Worm (Caenorhabditis elegans): ENCODE measurements around the gene gpa-9.

Gene gpa-9

DNA sequence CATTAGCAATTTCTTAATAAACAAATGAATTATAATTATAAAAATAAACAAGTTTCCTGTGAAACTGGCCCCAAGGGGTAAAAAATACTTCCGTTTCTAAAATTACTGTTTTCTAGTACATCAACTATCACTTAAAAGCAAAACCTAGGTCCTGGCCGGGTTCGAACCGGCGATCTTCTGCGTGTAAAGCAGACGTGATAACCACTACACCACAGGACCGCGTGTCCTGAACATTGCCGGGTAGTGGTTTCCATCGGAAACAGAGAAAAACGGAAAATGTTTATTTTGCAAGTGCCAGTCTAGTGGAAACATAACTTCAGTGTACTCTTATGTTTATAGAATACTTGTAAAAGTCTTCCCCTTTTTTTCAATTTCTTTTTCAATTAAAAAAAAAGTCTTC, 34.1 kb upstream of the gpa-9 start:
- no peak for TF ChIP-seq egl-27 (tag; optimal IDR thresholded peaks at IDR 0.05)
- TF ChIP-seq eor-1 (tag; optimal IDR thresholded peaks at IDR 0.05): no peak

DNA sequence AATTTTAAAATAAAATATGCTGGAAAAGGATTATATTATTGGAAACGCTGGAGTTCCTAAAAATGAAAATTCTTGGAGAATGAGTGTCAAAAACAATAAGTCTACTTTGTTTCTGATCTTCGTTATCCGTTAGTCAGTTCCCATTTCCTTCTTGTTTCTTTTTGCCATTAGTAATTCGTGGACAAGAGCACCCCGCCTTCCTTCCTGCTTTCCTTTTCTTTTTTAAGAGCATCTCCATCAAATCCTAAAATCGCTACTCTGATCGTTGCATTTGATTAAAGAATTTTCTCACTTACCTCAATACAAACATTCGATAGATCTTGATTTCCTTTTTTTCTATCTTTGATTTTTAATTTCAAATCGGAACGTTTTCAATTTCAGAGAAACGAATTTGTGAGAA, 30.7 kb upstream of the gpa-9 start, which contains the start of gene frpr-15:
Gene frpr-15, plus strand, starts transcription at position 301 of the 400 bp plus-strand sequence.
- no peak for TF ChIP-seq nhr-11 (tag; optimal IDR thresholded peaks at IDR 0.05)
- no peak for TF ChIP-seq elt-1 (tag; optimal IDR thresholded peaks at IDR 0.05)
- no peak for TF ChIP-seq nhr-76 (tag; optimal IDR thresholded peaks at IDR 0.05)

DNA sequence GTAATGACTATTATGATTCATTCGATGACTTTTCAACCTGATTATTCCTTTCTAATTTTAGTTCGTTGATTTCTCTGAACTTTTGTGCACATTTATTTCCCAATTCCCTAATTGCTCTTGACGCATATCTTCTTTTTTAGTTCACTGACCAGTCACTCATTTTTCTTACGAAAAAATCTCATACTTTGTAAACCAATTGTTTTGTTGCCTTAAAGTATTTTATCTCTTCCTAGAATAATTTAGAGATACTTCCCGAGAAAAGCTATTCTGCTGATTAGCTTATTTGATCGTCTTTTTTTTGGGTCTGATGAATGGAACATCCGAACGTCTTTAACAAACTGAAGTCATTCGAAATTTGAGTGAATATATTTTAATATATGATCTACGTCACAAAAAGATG, 30.2 kb upstream of the gpa-9 start:
- TF ChIP-seq nhr-237 (tag; optimal IDR thresholded peaks at IDR 0.05): no peak
- no peak for TF ChIP-seq zag-1 (tag; optimal IDR thresholded peaks at IDR 0.05)
- no peak for TF ChIP-seq eor-1 (tag; optimal IDR thresholded peaks at IDR 0.05)
- TF ChIP-seq nhr-25 (tag; optimal IDR thresholded peaks at IDR 0.05): no peak
- no peak for TF ChIP-seq nhr-11 (tag; optimal IDR thresholded peaks at IDR 0.05)
- TF ChIP-seq jun-1 (tag; optimal IDR thresholded peaks at IDR 0.05): no peak
- TF ChIP-seq ztf-11 (tag; optimal IDR thresholded peaks at IDR 0.05): no peak
- TF ChIP-seq ztf-4 (tag; optimal IDR thresholded peaks at IDR 0.05): no peak
- no peak for TF ChIP-seq nhr-12 (tag; optimal IDR thresholded peaks at IDR 0.05)
- TF ChIP-seq elt-2 (tag; optimal IDR thresholded peaks at IDR 0.05): no peak
- TF ChIP-seq nhr-76 (tag; optimal IDR thresholded peaks at IDR 0.05): no peak
- TF ChIP-seq hmg-11 (tag; optimal IDR thresholded peaks at IDR 0.05): no peak

DNA sequence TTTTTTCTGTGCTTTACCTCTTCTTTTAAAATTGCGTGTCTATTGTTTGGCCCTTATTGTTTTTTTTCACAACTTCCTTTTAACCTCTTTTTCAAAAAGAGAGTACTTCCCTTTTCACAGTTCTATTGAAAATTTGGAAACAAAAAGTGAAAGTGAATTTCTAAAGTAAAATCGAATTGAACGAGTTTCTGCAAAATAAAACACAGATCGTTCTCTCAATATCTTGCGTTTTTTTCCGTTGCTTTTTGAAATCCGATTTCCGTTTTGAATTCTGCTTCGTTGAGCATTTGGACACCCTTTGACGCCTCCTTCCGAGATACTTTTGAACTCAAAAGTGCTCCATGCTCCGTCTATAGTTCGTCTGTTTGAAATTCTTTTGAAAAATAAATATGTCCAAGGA, 27.2 kb upstream of the gpa-9 start:
- TF ChIP-seq fkh-10 (GFP tag; optimal IDR thresholded peaks at IDR 0.05) (peak; percentile 57), nhr-77 (tag; optimal IDR thresholded peaks at IDR 0.05) (no peak)

DNA sequence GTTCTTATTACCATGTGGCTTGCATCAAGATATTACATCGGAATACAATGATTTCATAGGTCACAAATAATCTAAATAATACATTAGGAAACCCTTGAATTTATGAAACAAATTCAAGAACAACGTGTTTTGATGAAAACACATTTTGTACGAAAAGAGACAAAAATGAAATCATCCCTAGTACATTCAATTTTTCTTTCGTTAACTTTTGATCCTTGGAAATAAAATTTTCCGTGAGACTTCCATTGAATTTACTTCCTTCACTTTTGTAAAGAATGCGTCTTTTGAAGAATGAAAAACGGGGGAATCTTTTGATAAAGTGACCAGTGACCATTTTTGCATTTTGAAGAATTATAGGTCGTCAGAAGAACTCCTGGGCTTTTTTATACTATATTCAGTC, 24.6 kb upstream of the gpa-9 start:
- TF ChIP-seq fkh-10 (GFP tag; optimal IDR thresholded peaks at IDR 0.05) (peak; percentile 81), nhr-43 (tag; optimal IDR thresholded peaks at IDR 0.05; ENCODE audit: poor library complexity, severe bottlenecking) (no peak), unc-39 (tag; optimal IDR thresholded peaks at IDR 0.05) (no peak), sea-2 (GFP tag; optimal IDR thresholded peaks at IDR 0.05) (no peak), lin-15B (tag; optimal IDR thresholded peaks at IDR 0.05) (no peak)

DNA sequence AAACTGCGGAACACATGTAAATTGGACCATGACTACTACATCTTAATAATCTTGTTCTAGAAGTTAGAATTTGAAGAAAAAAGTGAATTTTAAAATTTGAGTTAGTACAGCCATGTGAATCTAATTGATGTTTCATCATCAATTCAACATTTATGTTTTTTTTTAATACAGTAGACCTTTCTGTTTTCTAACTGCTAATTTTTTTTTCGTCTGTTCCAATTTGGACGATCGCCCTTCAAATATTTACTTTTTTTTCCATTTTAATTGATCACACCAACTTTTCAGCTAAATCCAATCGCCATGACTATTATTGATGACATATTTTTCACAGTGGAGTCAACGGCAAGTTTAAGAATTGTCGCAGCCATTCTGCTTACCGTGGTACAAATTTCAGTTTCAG, 21.5 kb upstream of the gpa-9 start, which contains the start of gene srx-116:
Gene srx-116, plus strand, starts transcription at position 301 of the 400 bp plus-strand sequence.
- TF ChIP-seq hmg-11 (tag; optimal IDR thresholded peaks at IDR 0.05) (no peak), lin-15B (tag; optimal IDR thresholded peaks at IDR 0.05) (no peak), unc-62 (GFP tag; optimal IDR thresholded peaks at IDR 0.05) (no peak), pha-4 (tag; optimal IDR thresholded peaks at IDR 0.05) (no peak), ztf-11 (tag; optimal IDR thresholded peaks at IDR 0.05) (no peak), nhr-28 (tag; optimal IDR thresholded peaks at IDR 0.05) (no peak), ceh-28 (tag; optimal IDR thresholded peaks at IDR 0.05) (no peak), lsy-12 (tag; optimal IDR thresholded peaks at IDR 0.05) (no peak), jun-1 (tag; optimal IDR thresholded peaks at IDR 0.05) (no peak), nhr-237 (tag; optimal IDR thresholded peaks at IDR 0.05) (no peak), nhr-11 (tag; optimal IDR thresholded peaks at IDR 0.05) (no peak), nhr-25 (tag; optimal IDR thresholded peaks at IDR 0.05) (no peak), ceh-82 (tag; optimal IDR thresholded peaks at IDR 0.05) (no peak), elt-2 (tag; optimal IDR thresholded peaks at IDR 0.05) (no peak)

DNA sequence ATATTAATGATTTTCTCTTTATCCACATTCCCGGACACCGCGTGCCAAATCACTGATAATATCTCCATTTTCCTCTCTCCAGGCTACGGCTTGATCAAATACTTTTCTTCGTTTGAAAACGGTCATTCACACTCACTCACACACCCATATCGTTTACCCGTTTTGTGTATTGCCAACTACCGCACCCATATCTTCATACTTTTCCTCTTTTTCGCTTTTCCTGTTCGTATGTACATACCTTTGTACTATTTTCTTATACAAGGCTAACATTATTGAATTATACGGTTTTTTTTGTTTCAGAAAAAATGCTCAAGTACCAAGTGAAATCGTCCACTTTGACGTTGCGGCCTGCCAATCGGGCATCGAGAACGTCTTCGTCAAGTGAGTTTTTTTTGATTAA, 18.8 kb upstream of the gpa-9 start, which contains the start of gene W05B10.4:
Gene W05B10.4, plus strand, starts transcription at position 301 of the 400 bp plus-strand sequence.
- TF ChIP-seq nhr-77 (tag; optimal IDR thresholded peaks at IDR 0.05) (no peak), nhr-76 (tag; optimal IDR thresholded peaks at IDR 0.05) (no peak), elt-2 (tag; optimal IDR thresholded peaks at IDR 0.05) (no peak), mml-1 (tag; optimal IDR thresholded peaks at IDR 0.05) (no peak), nhr-12 (tag; optimal IDR thresholded peaks at IDR 0.05) (no peak), tbx-2 (tag; optimal IDR thresholded peaks at IDR 0.05) (no peak), nhr-28 (tag; optimal IDR thresholded peaks at IDR 0.05) (no peak)

DNA sequence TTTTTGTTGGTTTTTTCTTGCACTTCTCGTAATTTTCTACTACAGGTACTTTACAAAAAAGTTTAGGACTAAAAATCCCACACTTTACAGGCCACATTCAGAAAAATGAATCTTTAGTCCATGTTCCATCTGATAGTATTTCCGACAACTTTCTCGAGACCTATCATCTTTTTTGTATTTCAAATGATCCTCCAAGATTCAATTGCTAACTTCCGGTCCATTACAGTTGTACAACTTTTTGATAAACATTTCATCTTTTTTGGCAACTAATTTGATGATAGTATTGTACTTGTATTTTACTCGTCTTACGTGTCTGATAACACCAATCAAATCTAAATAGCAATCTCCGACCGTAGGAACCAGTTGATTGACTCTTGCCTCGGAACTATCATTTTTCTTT, 18.3 kb upstream of the gpa-9 start:
- TF ChIP-seq unc-62 (GFP tag; optimal IDR thresholded peaks at IDR 0.05): no peak
- TF ChIP-seq mdl-1 (tag; optimal IDR thresholded peaks at IDR 0.05): no peak
- no peak for TF ChIP-seq ceh-82 (tag; optimal IDR thresholded peaks at IDR 0.05)
- TF ChIP-seq nhr-43 (tag; optimal IDR thresholded peaks at IDR 0.05; ENCODE audit: poor library complexity, severe bottlenecking): no peak
- no peak for TF ChIP-seq fos-1 (tag; optimal IDR thresholded peaks at IDR 0.05)
- TF ChIP-seq elt-1 (tag; optimal IDR thresholded peaks at IDR 0.05): no peak
- TF ChIP-seq nhr-67 (tag; optimal IDR thresholded peaks at IDR 0.05): no peak
- TF ChIP-seq nhr-11 (tag; optimal IDR thresholded peaks at IDR 0.05): no peak
- TF ChIP-seq pqm-1 (tag; optimal IDR thresholded peaks at IDR 0.05): no peak
- TF ChIP-seq lin-39 (tag; optimal IDR thresholded peaks at IDR 0.05): no peak
- TF ChIP-seq ceh-9 (tag; optimal IDR thresholded peaks at IDR 0.05): no peak
